Worm (Caenorhabditis elegans) whole organism, midembryonic: ENCODE measurements around the gene gldi-6.
A peak's percentile ranks its signal among the peaks of the same experiment; 100 is the strongest.
"Not testable (repeated sequence)": the region's sequence is repeated elsewhere in the genome, so short reads cannot be mapped to it uniquely, and the experiment has no call there.

Experiments
- T22C8.4 ChIP-seq: fragments of 200-800 bp; sonication (Bioruptor generic); IDR thresholded peaks from 2 replicates; pipeline ENCODE4 v1.3.6; 2022; ENCODE audit warnings: missing genetic modification characterization, missing compliant biosample characterization
- cog-1 ChIP-seq: sonication (generic microtip); optimal IDR thresholded peaks from 2 replicates; lab custom pipeline; 2016; ENCODE audit warnings: missing genetic modification characterization, missing compliant biosample characterization
- flt-1 ChIP-seq: fragments of 200-800 bp; sonication (Bioruptor generic); IDR thresholded peaks from 2 replicates; pipeline ENCODE4 v1.3.6; 2022; ENCODE audit warnings: missing genetic modification characterization, missing compliant biosample characterization
- klf-2 ChIP-seq: fragments of 200-800 bp; sonication (Bioruptor generic); conservative IDR thresholded peaks from 2 replicates; pipeline ENCODE4 v1.3.6; 2022; ENCODE audit warnings: missing genetic modification reagents, missing genetic modification characterization, missing compliant biosample characterization
- med-1 ChIP-seq: sonication (generic microtip); optimal IDR thresholded peaks from 2 replicates; lab custom pipeline; 2017; ENCODE audit warnings: missing genetic modification characterization, mild to moderate bottlenecking, missing compliant biosample characterization, antibody characterized with exemption, missing genetic modification reagents; ENCODE audit not compliant: insufficient read depth
- ref-1 ChIP-seq: fragments of 200-800 bp; sonication (Bioruptor generic); conservative IDR thresholded peaks from 2 replicates; pipeline ENCODE4 v1.3.6; 2022; ENCODE audit warnings: missing genetic modification reagents, missing genetic modification characterization, missing compliant biosample characterization
- tab-1 ChIP-seq: fragments of 200-800 bp; sonication (Bioruptor generic); IDR thresholded peaks from 2 replicates; pipeline ENCODE4 v1.3.6; 2022; ENCODE audit warnings: missing genetic modification characterization, missing compliant biosample characterization
- ztf-23 ChIP-seq: fragments of 200-800 bp; sonication (Bioruptor generic); IDR thresholded peaks from 2 replicates; pipeline ENCODE4 v1.3.6; 2022; ENCODE audit warnings: missing genetic modification reagents, missing genetic modification characterization, missing compliant biosample characterization
- ztf-29 ChIP-seq: fragments of 200-800 bp; sonication (Bioruptor generic); IDR thresholded peaks from 2 replicates; pipeline ENCODE4 v1.3.6; 2022; ENCODE audit warnings: missing genetic modification reagents, missing genetic modification characterization, missing compliant biosample characterization

The gldi-6 gene

DNA sequence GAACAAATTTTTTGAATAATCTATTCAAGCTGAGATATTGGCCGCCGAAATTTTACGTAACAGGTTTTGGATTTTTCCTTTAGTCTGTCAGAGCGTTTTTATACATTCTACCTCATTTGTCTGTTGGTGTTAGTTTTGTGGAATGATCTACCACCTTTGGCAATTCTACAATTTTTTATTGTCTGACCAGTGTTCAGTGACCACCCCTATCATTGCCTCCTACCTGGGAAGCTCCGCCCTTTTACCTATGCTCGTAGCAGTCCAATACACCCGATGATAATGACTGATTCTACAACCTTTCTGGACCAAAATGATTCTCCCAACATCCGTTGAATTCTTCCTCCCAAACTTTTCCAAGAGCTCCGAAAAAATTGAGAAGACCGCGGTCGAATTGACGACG lies 27.0 kb downstream of the gldi-6 start, which contains the start of gene sdz-32:
TSS of gene sdz-32 (plus strand) at position 301 of the 400 bp plus-strand sequence.
- no peak for TF ChIP-seq flt-1 (GFP tag; lab: Robert Waterston, UW)
- TF ChIP-seq ztf-29 (GFP tag; lab: Robert Waterston, UW) = no peak
- no peak for TF ChIP-seq ztf-23 (GFP tag; lab: Robert Waterston, UW)
- no peak for TF ChIP-seq tab-1 (GFP tag; lab: Robert Waterston, UW)

DNA sequence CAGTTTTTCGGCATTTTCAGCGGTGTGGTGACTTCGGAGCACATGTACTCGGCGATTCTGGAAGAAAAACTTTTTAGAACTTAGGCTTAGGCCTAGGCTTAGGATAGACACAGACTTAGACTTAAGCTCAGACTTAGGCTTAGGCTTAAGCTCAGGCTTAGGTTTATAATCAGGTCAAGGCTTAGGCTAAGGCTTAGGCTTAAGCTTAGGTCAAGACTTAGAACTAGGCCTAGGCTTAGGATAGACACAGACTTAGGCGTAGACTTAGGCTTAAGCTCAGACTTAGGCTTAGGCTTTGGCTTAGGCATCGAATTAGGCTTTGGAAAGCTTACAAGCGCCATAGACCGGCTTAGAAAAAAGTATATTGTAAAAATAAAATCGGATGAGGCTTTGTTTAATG lies 29.8 kb downstream of the gldi-6 start:
- TF ChIP-seq ztf-23 (GFP tag; lab: Robert Waterston, UW) (no peak), ref-1 (no peak), T22C8.4 (no peak), flt-1 (GFP tag; lab: Robert Waterston, UW) (no peak), tab-1 (GFP tag; lab: Robert Waterston, UW) (no peak), ztf-29 (GFP tag; lab: Robert Waterston, UW) (0 out of 2 replicates have a peak, but pooled peaks have one; percentile 13), klf-2 (no peak)

DNA sequence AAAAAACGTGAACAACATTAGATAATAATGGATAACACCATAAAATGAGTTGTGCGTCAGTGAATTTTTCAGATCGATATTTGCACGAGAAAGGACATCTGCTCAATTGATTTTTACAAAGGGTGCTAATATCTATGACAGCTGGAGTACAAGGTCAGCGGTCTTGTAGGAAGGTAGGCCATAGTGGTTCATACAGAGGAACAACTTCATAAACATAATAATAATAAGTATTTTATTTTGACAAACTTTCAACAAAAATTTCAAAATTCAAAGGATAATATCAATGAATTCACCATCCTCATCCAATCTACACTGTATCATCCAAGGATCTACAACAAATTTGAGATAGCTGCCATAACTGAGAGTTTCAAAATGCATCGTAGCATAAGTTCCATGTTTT lies 30.4 kb downstream of the gldi-6 start, which contains the start of gene fbxb-104:
TSS of gene fbxb-104 (minus strand) at position 101 of the 400 bp plus-strand sequence.
- no peak for TF ChIP-seq flt-1 (GFP tag; lab: Robert Waterston, UW)
- TF ChIP-seq klf-2 = no peak
- no peak for TF ChIP-seq med-1 (GFP tag; lab: Kevin White, UChicago)
- TF ChIP-seq ztf-23 (GFP tag; lab: Robert Waterston, UW) = no peak
- TF ChIP-seq ref-1 = no peak
- no peak for TF ChIP-seq T22C8.4
- no peak for TF ChIP-seq tab-1 (GFP tag; lab: Robert Waterston, UW)
- TF ChIP-seq cog-1 (tag; lab: Kevin White, UChicago) = no peak
- TF ChIP-seq ztf-29 (GFP tag; lab: Robert Waterston, UW) = no peak

- TF ChIP-seq flt-1 (GFP tag; lab: Robert Waterston, UW) = no peak
These were observed 34.8 kb downstream of the gldi-6 start, which contains the start of gene Y49F6B.8 for ce11 chrII:3481584-3481983. Gene Y49F6B.8 (minus strand): TSS chrII:3481684.

DNA sequence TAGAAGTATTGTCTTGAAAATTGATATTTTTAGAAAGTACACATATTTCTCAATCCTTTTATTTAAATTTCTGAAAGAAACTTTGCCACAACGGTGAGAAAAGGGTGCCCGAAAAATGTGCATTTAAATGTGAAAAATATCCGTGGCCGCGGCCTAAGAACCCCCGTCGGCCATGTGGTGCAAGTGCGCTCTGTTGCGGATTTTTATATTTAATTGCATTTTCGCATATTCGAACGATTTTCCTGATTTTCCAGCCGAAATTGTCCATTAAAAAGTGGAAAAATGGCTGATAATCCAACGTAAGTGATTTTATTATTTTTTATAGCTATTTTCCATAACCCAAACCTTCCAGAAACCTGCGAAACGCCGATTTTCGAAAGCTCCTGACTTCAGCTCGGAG lies 35.5 kb downstream of the gldi-6 start, which contains the start of gene smu-2:
TSS of gene smu-2 (plus strand) at position 178 of the 400 bp plus-strand sequence.
- peak; percentile 39 for TF ChIP-seq cog-1 (tag; lab: Kevin White, UChicago)
- TF ChIP-seq ztf-23 (GFP tag; lab: Robert Waterston, UW) = peak; percentile 74
- no peak for TF ChIP-seq med-1 (GFP tag; lab: Kevin White, UChicago)
- TF ChIP-seq klf-2 = 0 out of 2 replicates have a peak, but pooled peaks have one; percentile 45
- peak; percentile 67; the same call in 1 of the 2 replicates for TF ChIP-seq flt-1 (GFP tag; lab: Robert Waterston, UW)

DNA sequence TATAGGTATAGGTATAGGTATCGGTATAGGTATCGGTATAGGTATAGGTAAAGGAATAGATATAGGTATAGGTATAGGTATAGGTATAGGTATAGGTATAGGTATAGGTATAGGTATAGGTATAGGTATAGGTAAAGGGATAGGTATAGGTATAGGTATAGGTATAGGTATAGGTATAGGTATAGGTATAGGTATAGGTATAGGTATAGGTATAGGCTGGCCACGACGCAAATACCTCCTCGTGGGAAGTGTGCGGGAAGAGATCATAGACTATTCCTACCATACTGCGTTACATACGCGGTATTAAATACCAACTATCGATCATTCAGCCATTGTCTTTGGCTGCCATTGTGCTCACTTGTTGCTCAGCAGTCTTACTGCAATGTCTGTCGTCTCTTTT lies 44.0 kb downstream of the gldi-6 start, which contains the start of gene fbxb-112:
TSS of gene fbxb-112 (plus strand) at position 301 of the 400 bp plus-strand sequence.
- TF ChIP-seq klf-2; tab-1 (GFP tag; lab: Robert Waterston, UW); ztf-29 (GFP tag; lab: Robert Waterston, UW): not testable (repeated sequence)

DNA sequence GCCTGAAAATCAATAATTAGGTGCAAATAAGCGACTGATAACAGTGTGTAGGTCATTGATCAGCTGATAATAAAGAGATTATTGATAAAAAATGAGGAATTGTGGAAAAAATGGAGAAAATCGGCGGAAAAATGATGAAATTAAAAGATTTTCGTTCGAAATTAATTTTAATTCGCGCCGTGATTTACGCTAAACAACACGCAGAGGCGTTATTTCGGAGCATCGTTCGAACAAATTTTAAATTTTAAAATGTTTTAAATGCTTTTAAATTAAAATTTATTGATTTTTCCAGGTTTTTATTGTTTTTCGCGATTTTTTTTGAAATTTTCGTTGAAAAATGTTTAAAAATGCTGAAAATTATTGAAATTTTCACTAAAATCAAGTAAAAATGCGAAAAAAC lies 52.6 kb downstream of the gldi-6 start, which contains the start of gene Y49F6B.9:
TSS of gene Y49F6B.9 (minus strand) at position 2 of the 400 bp plus-strand sequence.
- TF ChIP-seq ref-1 (no peak), tab-1 (GFP tag; lab: Robert Waterston, UW) (no peak), T22C8.4 (no peak), ztf-23 (GFP tag; lab: Robert Waterston, UW) (no peak), klf-2 (no peak), cog-1 (tag; lab: Kevin White, UChicago) (no peak), med-1 (GFP tag; lab: Kevin White, UChicago) (no peak), ztf-29 (GFP tag; lab: Robert Waterston, UW) (no peak), flt-1 (GFP tag; lab: Robert Waterston, UW) (no peak)

DNA sequence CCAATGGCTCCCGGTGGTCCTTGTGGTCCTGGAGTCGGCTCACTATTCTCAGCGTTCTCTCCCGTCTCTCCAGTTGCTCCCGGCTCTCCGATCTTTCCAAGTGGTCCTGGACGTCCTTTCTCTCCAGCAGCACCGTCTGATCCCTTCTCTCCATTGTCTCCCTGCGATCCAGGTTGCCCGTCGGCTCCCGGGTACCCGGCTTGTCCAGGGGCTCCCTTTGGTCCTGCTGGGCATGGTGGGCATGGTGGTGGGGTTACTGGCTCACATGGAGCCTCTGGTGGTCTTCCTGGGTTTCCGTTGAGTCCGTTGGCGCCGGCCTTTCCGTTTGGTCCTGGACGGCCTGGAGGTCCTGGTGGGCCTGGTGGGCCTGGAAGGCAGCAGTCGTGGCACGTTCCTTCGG lies 53.6 kb downstream of the gldi-6 start:
- TF ChIP-seq ref-1 (no peak), med-1 (GFP tag; lab: Kevin White, UChicago) (no peak), ztf-29 (GFP tag; lab: Robert Waterston, UW) (no peak), cog-1 (tag; lab: Kevin White, UChicago) (no peak)

ce11 chrII:3502011-3502410 lies 55.3 kb downstream of the gldi-6 start:
- TF ChIP-seq ref-1 (no peak), cog-1 (tag; lab: Kevin White, UChicago) (no peak), ztf-23 (GFP tag; lab: Robert Waterston, UW) (no peak), med-1 (GFP tag; lab: Kevin White, UChicago) (no peak), klf-2 (no peak), flt-1 (GFP tag; lab: Robert Waterston, UW) (no peak), T22C8.4 (no peak), ztf-29 (GFP tag; lab: Robert Waterston, UW) (no peak)
